Worm (Caenorhabditis elegans): ENCODE data around the gene F49C12.2.
"Not testable (repeated sequence)": the region's sequence is repeated elsewhere in the genome, so short reads cannot be mapped to it uniquely, and the experiment has no call there.

Gene F49C12.2

DNA sequence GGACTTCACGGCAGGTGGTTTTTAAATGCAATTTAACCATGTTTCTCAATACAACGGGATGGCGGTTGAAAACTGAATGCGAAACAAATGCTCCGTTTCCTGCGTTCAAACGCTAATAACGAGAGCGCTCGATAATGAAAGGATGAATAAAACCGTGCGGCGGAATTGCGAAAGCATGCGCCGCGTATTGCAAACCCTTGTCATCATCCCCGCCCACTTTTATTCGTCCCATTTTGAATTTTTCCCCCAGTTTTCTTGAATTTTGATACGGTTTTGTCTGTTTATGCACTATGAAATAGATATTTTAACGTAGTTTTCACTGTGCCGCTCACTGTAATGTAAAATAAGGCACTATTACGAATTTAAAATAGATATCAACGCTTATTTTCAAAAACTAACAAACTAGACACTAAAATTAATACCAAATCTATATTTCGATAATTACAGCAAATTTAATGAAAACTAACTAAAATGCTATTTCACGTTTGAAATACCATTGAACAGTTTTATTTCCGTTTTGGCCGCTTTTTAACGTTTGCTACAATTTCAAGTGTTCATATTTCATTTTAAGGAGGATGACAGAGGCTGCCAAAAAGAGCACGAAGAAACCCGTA is 17.1 kb upstream of the F49C12.2 start, which contains the start of the genes F49C12.9 and rpn-7 (continued):
- TF ChIP-seq ceh-27 (GFP tag; optimal IDR thresholded peaks at IDR 0.05) (no peak), akir-1 (GFP tag; optimal IDR thresholded peaks at IDR 0.05) (no peak), hrde-1 (tag; optimal IDR thresholded peaks at IDR 0.05; ENCODE audit: borderline replicate concordance) (no peak), lsl-1 (GFP tag; optimal IDR thresholded peaks at IDR 0.05) (no peak), hlh-26 (GFP tag; conservative IDR thresholded peaks at IDR 0.05) (no peak), F22D6.2 (tag; optimal IDR thresholded peaks at IDR 0.05) (no peak), Y95B8A.8 (GFP tag; IDR thresholded peaks at IDR 0.05) (no peak), lin-35 (GFP tag; optimal IDR thresholded peaks at IDR 0.05) (peak in 1 of 3 experiments; percentile 29)

DNA sequence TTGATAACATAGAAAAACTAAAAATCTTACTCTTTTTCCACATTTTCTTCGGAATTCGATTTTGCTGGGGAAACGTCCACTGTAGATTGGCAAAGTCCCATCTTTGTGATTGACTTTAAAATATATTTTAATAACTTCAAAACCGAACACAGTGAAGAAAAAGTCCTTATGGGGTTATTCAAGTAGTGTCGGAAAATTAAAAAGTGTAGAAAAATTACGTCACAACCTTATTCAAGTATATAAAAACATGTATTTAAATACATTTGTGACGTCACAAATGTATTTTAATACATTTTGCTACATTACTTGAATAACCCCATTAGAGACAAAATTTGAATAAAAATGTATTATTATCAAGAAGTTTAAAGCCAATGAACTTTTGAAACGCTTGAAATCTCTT is 13.8 kb upstream of the F49C12.2 start, which contains the start of gene F49C12.7:
TSS of gene F49C12.7 (minus strand) at position 101 of the 400 bp plus-strand sequence.
- TF ChIP-seq atf-7 (tag; optimal IDR thresholded peaks at IDR 0.05); lin-40 (tag; optimal IDR thresholded peaks at IDR 0.05); dpl-1 (GFP tag; optimal IDR thresholded peaks at IDR 0.05): not testable (repeated sequence)

DNA sequence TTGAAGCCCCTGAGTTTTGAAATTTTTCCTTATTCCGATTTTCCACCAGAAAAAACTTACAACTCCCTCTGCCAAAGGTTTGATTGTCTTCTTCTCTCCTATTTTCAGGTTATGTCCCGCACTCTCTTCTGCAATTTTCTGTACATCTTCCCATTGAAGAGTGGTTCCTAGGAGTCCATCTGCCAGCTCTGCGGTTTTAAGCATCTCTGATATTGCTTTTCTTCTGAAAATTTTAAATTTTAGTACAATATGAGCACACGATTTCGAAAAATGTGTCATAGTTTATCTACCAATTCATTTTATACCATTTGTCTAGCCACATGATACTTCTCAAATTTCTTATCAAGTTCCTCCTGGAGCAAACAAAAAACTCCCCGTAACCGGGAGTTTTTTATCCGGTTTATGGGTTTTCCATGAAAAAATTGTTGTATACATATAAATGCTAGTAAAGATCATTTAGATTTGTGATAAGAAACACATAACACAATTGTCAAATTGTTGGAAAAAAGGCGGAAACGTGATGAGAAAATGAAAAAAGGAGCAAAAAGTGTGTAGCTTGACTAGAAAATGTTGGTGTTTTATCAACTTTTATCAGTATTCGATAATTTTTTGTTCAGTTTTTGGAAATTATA is 12.0 kb upstream of the F49C12.2 start:
- no peak for TF ChIP-seq cebp-2 (GFP tag; IDR thresholded peaks at IDR 0.05)
- no peak for TF ChIP-seq F49E8.2 (tag; optimal IDR thresholded peaks at IDR 0.05; ENCODE audit: insufficient read depth)
- no peak for TF ChIP-seq die-1 (tag; optimal IDR thresholded peaks at IDR 0.05)
- TF ChIP-seq nhr-80 (tag; optimal IDR thresholded peaks at IDR 0.05) = peak; percentile 73
- no peak for TF ChIP-seq rcor-1 (GFP tag; IDR thresholded peaks at IDR 0.05)
- peak; percentile 45 for TF ChIP-seq ets-4 (GFP tag; optimal IDR thresholded peaks at IDR 0.05)
- no peak for TF ChIP-seq chd-7 (tag; optimal IDR thresholded peaks at IDR 0.05)

DNA sequence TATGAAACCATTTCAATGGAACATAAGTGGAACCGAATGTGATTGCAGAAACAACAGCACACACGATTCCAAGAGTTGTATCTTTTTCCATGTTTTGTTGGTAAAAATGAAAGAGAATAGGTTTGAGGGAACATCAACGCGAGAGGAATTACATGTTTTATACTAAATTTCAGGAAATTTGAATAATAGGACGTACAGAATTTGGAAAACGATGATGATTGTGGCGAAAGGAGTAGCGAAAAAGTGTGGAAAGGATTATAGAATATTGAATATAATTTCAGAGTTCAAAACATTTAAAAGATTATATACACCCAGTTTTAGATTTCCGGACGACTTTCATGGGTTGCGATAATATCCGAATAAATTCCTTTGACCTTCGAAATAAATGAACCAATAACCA is 9.9 kb upstream of the F49C12.2 start, which contains the start of gene F49C12.6:
TSS of gene F49C12.6 (minus strand) at position 101 of the 400 bp plus-strand sequence.
- TF ChIP-seq lin-40 (tag; optimal IDR thresholded peaks at IDR 0.05) (no peak), C06A6.2 (GFP tag; conservative IDR thresholded peaks at IDR 0.05) (no peak), pbrm-1 (GFP tag; IDR thresholded peaks at IDR 0.05) (no peak), mel-28 (tag; optimal IDR thresholded peaks at IDR 0.05; ENCODE audit: borderline replicate concordance) (no peak), madf-6 (GFP tag; IDR thresholded peaks at IDR 0.05) (no peak), gei-17 (GFP tag; optimal IDR thresholded peaks at IDR 0.05) (no peak), Y53F4B.3 (GFP tag; IDR thresholded peaks at IDR 0.05) (no peak), egrh-3 (GFP tag; IDR thresholded peaks at IDR 0.05) (no peak), lsy-27 (tag; optimal IDR thresholded peaks at IDR 0.05; ENCODE audit: borderline replicate concordance, insufficient read depth) (no peak), T07F8.4 (tag; optimal IDR thresholded peaks at IDR 0.05) (no peak), zim-3 (tag; optimal IDR thresholded peaks at IDR 0.05) (no peak), ceh-91 (GFP tag; IDR thresholded peaks at IDR 0.05) (no peak), egl-18 (GFP tag; IDR thresholded peaks at IDR 0.05) (no peak), ztf-22 (GFP tag; optimal IDR thresholded peaks at IDR 0.05) (no peak), rec-8 (tag; optimal IDR thresholded peaks at IDR 0.05) (no peak), dox-1 (GFP tag; IDR thresholded peaks at IDR 0.05) (no peak), ztf-26 (tag; optimal IDR thresholded peaks at IDR 0.05) (no peak), attf-5 (GFP tag; optimal IDR thresholded peaks at IDR 0.05) (no peak), Y53G8AR.9 (GFP tag; conservative IDR thresholded peaks at IDR 0.05) (no peak)

All from whole organism, young adult.